Fruit fly (Drosophila melanogaster) whole organism, wandering third instar larva: ENCODE results near the gene Bicra.

ENCODE experiments used
- GATAd ChIP-seq: sonication (Bioruptor generic); optimal IDR thresholded peaks from 2 replicates; lab custom pipeline; 2016; ENCODE audit warnings: missing biosample characterization, missing genetic modification characterization
- Hr83 ChIP-seq: fragments of 200-300 bp; sonication (Bioruptor generic); optimal IDR thresholded peaks from 2 replicates; lab custom pipeline; 2016; ENCODE audit warnings: missing biosample characterization, mild to moderate bottlenecking, missing genetic modification characterization, moderate library complexity; ENCODE audit not compliant: poor library complexity, severe bottlenecking
- Jra ChIP-seq: sonication (Bioruptor generic); optimal IDR thresholded peaks from 2 replicates; lab custom pipeline; 2016; ENCODE audit warnings: missing biosample characterization, missing genetic modification characterization
- Mio ChIP-seq: sonication (Bioruptor generic); optimal IDR thresholded peaks from 2 replicates; lab custom pipeline; 2016; ENCODE audit warnings: missing biosample characterization, missing genetic modification characterization
- Myc ChIP-seq: fragments of >200 bp; optimal IDR thresholded peaks from 2 replicates; lab custom pipeline; 2017
- brk ChIP-seq: fragments of 200-800 bp; sonication (Bioruptor generic); optimal IDR thresholded peaks from 2 replicates; lab custom pipeline; 2016; ENCODE audit warnings: missing biosample characterization, mild to moderate bottlenecking, missing genetic modification characterization
- fru ChIP-seq: fragments of 200-800 bp; sonication (Bioruptor generic); optimal IDR thresholded peaks from 3 replicates; lab custom pipeline; 2016; ENCODE audit warnings: missing biosample characterization, mild to moderate bottlenecking, missing genetic modification characterization
- h ChIP-seq: fragments of 200-800 bp; sonication (Bioruptor generic); optimal IDR thresholded peaks from 3 replicates; lab custom pipeline; 2016; ENCODE audit warnings: missing biosample characterization, mild to moderate bottlenecking, missing genetic modification characterization
- lola ChIP-seq: fragments of >200 bp; optimal IDR thresholded peaks from 2 replicates; lab custom pipeline; 2017; ENCODE audit warnings: missing biosample characterization, missing genetic modification characterization
- pan ChIP-seq: fragments of >200 bp; optimal IDR thresholded peaks from 2 replicates; lab custom pipeline; 2017
- psq ChIP-seq: fragments of 200-800 bp; sonication (Bioruptor generic); optimal IDR thresholded peaks from 3 replicates; lab custom pipeline; 2017; ENCODE audit warnings: missing biosample characterization, mild to moderate bottlenecking, missing genetic modification characterization, moderate library complexity
- rgr ChIP-seq: fragments of 200-800 bp; sonication (Bioruptor generic); optimal IDR thresholded peaks from 3 replicates; lab custom pipeline; 2016; ENCODE audit warnings: missing biosample characterization, mild to moderate bottlenecking, missing genetic modification characterization
- tai ChIP-seq: sonication (Bioruptor generic); optimal IDR thresholded peaks from 2 replicates; lab custom pipeline; 2016; ENCODE audit warnings: missing biosample characterization, missing genetic modification characterization
- usp ChIP-seq: fragments of >200 bp; optimal IDR thresholded peaks from 2 replicates; lab custom pipeline; 2017; ENCODE audit warnings: missing biosample characterization, missing genetic modification characterization

- TF ChIP-seq Hr83 (GFP tag; lab: Kevin White, UChicago) = peak; percentile 1
- no peak for TF ChIP-seq usp (GFP tag; lab: Kevin White, UChicago)
- TF ChIP-seq Myc (lab: Kevin White, UChicago) = no peak
- peak; percentile 37 for TF ChIP-seq fru
- TF ChIP-seq pan (lab: Kevin White, UChicago) = no peak
- TF ChIP-seq GATAd (GFP tag; lab: Kevin White, UChicago) = no peak
- no peak for TF ChIP-seq Mio (GFP tag; lab: Kevin White, UChicago)
- peak; percentile 27 for TF ChIP-seq h (GFP tag; lab: Kevin White, UChicago)
- no peak for TF ChIP-seq tai (GFP tag; lab: Kevin White, UChicago)
- no peak for TF ChIP-seq rgr (GFP tag; lab: Kevin White, UChicago)
- TF ChIP-seq brk (GFP tag; lab: Kevin White, UChicago) = no peak
- no peak for TF ChIP-seq Jra
- no peak for TF ChIP-seq psq (GFP tag; lab: Kevin White, UChicago)
- no peak for TF ChIP-seq lola (GFP tag; lab: Kevin White, UChicago)
Measured at dm6 chr3R:29116167-29116725, 53.4 kb downstream of the Bicra start, which contains the start of gene Atg14.
